Worm (Caenorhabditis elegans) whole organism, mixed stage, embryonic: Measurements from ENCODE around the gene cht-3.

Source experiments
- ces-1 ChIP-seq: fragments of 150-350 bp; optimal IDR thresholded peaks from 2 replicates; lab custom pipeline; 2014; ENCODE audit warnings: missing biosample characterization, missing genetic modification reagents, missing genetic modification characterization
- nhr-237 ChIP-seq: fragments of 150-350 bp; optimal IDR thresholded peaks from 2 replicates; lab custom pipeline; 2014; ENCODE audit warnings: missing biosample characterization, missing genetic modification characterization
- nhr-76 ChIP-seq: sonication (generic microtip); optimal IDR thresholded peaks from 2 replicates; lab custom pipeline; 2017; ENCODE audit warnings: missing biosample characterization, missing genetic modification characterization
- pha-4 ChIP-seq: fragments of 150-350 bp; optimal IDR thresholded peaks from 2 replicates; lab custom pipeline; 2018; ENCODE audit warnings: missing biosample characterization, missing genetic modification reagents, missing genetic modification characterization
- sem-2 ChIP-seq: fragments of 200-800 bp; sonication (Bioruptor generic); optimal IDR thresholded peaks from 2 replicates; lab custom pipeline; 2018; ENCODE audit warnings: mild to moderate bottlenecking, missing genetic modification characterization, missing compliant biosample characterization
- sptf-1 ChIP-seq: sonication (generic microtip); optimal IDR thresholded peaks from 2 replicates; lab custom pipeline; 2017; ENCODE audit warnings: mild to moderate bottlenecking, missing genetic modification characterization, moderate library complexity, missing compliant biosample characterization
- unc-39 ChIP-seq: fragments of 150-350 bp; optimal IDR thresholded peaks from 2 replicates; lab custom pipeline; 2014; ENCODE audit warnings: missing biosample characterization, missing genetic modification characterization
- unc-62 ChIP-seq: fragments of 150-350 bp; optimal IDR thresholded peaks from 2 replicates; lab custom pipeline; 2014; ENCODE audit warnings: missing biosample characterization, missing genetic modification reagents, missing genetic modification characterization
- ztf-11 ChIP-seq: fragments of 150-350 bp; optimal IDR thresholded peaks from 2 replicates; lab custom pipeline; 2014; ENCODE audit warnings: missing biosample characterization, missing genetic modification characterization

ce11 chrIV:7016502-7016901 lies 13.1 kb downstream of the cht-3 start:
- peak; percentile 48 for TF ChIP-seq unc-62 (GFP tag; lab: Kevin White, UChicago)
- no peak for TF ChIP-seq ztf-11 (tag; lab: Kevin White, UChicago)
- TF ChIP-seq sem-2 (GFP tag; lab: Kevin White, UChicago), result no peak
- TF ChIP-seq pha-4 (tag; lab: Kevin White, UChicago), result no peak
- peak; percentile 62 for TF ChIP-seq nhr-237 (tag; lab: Kevin White, UChicago)
- peak; percentile 80 for TF ChIP-seq ces-1
- no peak for TF ChIP-seq unc-39 (tag; lab: Kevin White, UChicago)
- TF ChIP-seq sptf-1, result no peak
- TF ChIP-seq nhr-76 (tag; lab: Kevin White, UChicago), result no peak
